Worm (Caenorhabditis elegans): ENCODE data around the gene col-177.

DNA sequence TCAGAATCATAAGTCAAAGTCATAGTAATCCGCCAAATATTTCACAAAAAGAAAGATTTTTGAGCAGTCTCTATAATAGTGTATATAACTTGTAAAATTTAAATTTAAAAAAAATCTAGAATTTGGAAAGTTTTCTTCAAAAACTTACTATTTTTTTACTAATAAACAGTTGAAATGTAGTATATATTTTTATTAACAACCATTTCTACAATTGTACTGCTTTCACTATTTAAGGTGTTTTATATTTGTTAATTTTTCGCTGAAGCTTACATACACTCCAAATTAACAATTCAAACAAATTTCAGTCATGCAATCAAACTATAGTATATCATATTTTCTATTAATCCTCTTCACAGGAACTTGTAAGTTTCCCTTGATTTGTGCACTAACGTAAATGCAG is 35.4 kb downstream of the col-177 start, which contains the start of gene lge-1:
- TF ChIP-seq nhr-6 (tag; optimal IDR thresholded peaks at IDR 0.05) = no peak
- no peak for TF ChIP-seq R02D3.7 (tag; optimal IDR thresholded peaks at IDR 0.05)
- no peak for TF ChIP-seq elt-3 (tag; optimal IDR thresholded peaks at IDR 0.05)
- TF ChIP-seq unc-62 (GFP tag; optimal IDR thresholded peaks at IDR 0.05) = no peak
- TF ChIP-seq lsy-2 (tag; optimal IDR thresholded peaks at IDR 0.05) = no peak
- TF ChIP-seq aly-2 (tag; optimal IDR thresholded peaks at IDR 0.05) = no peak
